Worm (Caenorhabditis elegans): ENCODE results near the gene cku-80.
A peak's percentile ranks its signal among the peaks of the same experiment; 100 is the strongest.

cku-80 gene

DNA sequence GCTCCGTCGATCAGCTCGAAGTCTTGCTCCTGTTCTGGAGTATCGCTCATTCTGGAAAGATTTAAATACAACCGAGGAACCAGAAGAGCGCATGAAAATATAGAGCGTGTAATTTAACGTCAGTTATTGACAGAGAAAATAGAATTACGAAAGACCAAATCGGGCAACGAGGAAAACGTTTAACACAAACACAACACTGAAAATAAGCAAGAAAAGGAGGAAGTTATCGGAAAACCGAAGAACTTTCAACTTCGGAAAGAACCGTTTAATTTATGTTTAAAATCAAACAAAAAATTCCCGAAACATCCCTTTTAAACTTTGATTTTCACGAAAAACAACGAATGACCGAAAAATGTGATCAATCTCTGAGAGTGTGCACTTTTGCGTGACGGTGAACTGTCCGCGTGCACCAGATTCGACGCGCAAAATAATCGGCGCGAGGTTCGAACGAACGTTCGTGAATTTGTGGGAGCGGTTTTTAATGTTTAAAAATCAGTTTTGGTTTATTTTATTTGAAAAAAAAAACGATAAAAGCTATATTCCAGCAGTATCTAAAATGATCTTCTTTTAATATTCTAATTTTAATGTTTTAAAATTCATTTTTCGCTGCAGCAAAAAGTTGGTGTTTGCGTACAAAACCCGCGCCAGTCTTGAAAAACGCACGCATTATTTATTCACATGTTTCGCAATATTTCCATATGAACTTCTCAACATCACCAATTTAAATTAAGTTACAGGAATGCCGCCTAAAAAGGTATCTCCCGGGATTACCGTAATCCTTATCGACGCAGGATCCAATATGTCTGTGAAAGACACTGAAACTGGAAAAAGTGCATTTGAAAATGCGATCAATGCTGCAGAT, at the start of gene cku-80, which contains the start of gene R07E5.7:
cku-80 (plus strand) TSS at position 732 of the 862 bp plus-strand sequence.
R07E5.7 (minus strand) TSS at position 51 of the 862 bp plus-strand sequence.
- TF ChIP-seq nhr-76 (tag; optimal IDR thresholded peaks at IDR 0.05) (no peak), ceh-39 (tag; optimal IDR thresholded peaks at IDR 0.05) (no peak), blmp-1 (tag; optimal IDR thresholded peaks at IDR 0.05) (no peak), ces-1 (GFP tag; optimal IDR thresholded peaks at IDR 0.05) (peak; percentile 30), mep-1 (tag; optimal IDR thresholded peaks at IDR 0.05) (peak; percentile 52), elt-1 (tag; optimal IDR thresholded peaks at IDR 0.05; ENCODE audit: borderline replicate concordance, insufficient read depth) (no peak), ceh-43 (GFP tag; optimal IDR thresholded peaks at IDR 0.05) (no peak), nhr-237 (tag; optimal IDR thresholded peaks at IDR 0.05) (peak; percentile 40), unc-62 (GFP tag; optimal IDR thresholded peaks at IDR 0.05) (no peak), ceh-83 (GFP tag; optimal IDR thresholded peaks at IDR 0.05) (peak; percentile 48), mls-2 (tag; optimal IDR thresholded peaks at IDR 0.05) (no peak), lsy-2 (tag; optimal IDR thresholded peaks at IDR 0.05) (peak; percentile 71), M03D4.4 (tag; optimal IDR thresholded peaks at IDR 0.05) (peak; percentile 6), tbx-8 (GFP tag; optimal IDR thresholded peaks at IDR 0.05) (no peak), mab-5 (tag; optimal IDR thresholded peaks at IDR 0.05) (no peak), lin-13 (tag; optimal IDR thresholded peaks at IDR 0.05) (no peak), sptf-1 (tag; optimal IDR thresholded peaks at IDR 0.05) (no peak)

DNA sequence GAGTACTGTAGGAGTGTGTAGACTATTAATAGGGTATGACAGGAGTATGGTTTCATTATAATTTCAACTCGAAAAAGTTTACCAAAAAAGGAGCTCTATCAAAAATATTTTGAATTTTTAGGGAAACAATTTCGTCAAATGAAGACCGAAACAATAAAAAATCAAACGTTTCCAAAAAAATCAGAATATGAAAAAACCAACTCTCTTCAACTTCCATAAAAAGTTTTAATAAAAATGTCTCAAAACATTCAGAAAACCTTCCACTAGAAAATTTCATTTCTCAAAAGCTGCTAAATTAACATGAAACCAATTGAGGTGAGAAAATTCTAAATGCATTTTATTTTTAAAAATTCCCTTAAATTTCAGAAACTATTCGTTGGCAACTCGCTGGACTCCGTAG, 49.1 kb upstream of the cku-80 start, which contains the start of gene ckb-3:
ckb-3 (plus strand) TSS at position 301 of the 400 bp plus-strand sequence.
- TF ChIP-seq mls-2 (tag; optimal IDR thresholded peaks at IDR 0.05): no peak
- no peak for TF ChIP-seq ztf-11 (tag; optimal IDR thresholded peaks at IDR 0.05)
- TF ChIP-seq zip-8 (tag; optimal IDR thresholded peaks at IDR 0.05): no peak
- TF ChIP-seq tbx-8 (GFP tag; optimal IDR thresholded peaks at IDR 0.05): no peak
- TF ChIP-seq blmp-1 (tag; optimal IDR thresholded peaks at IDR 0.05): no peak
- no peak for TF ChIP-seq unc-39 (tag; optimal IDR thresholded peaks at IDR 0.05)
- TF ChIP-seq sptf-1 (tag; optimal IDR thresholded peaks at IDR 0.05): no peak
- no peak for TF ChIP-seq ceh-43 (GFP tag; optimal IDR thresholded peaks at IDR 0.05)
- no peak for TF ChIP-seq unc-120 (tag; optimal IDR thresholded peaks at IDR 0.05; ENCODE audit: poor library complexity, severe bottlenecking)

ce11 chrIII:4372894-4373293, 46.8 kb upstream of the cku-80 start:
- TF ChIP-seq ceh-83 (GFP tag; optimal IDR thresholded peaks at IDR 0.05): no peak
- TF ChIP-seq lin-13 (tag; optimal IDR thresholded peaks at IDR 0.05): no peak

ce11 chrIII:4374854-4375253, 44.8 kb upstream of the cku-80 start, which contains the start of gene pals-26:
Gene pals-26, plus strand, starts transcription at chrIII:4375154.
- TF ChIP-seq bed-3 (GFP tag; optimal IDR thresholded peaks at IDR 0.05) (no peak), cnd-1 (tag; optimal IDR thresholded peaks at IDR 0.05) (no peak), elt-3 (tag; optimal IDR thresholded peaks at IDR 0.05) (no peak), nhr-237 (tag; optimal IDR thresholded peaks at IDR 0.05) (no peak), mab-5 (tag; optimal IDR thresholded peaks at IDR 0.05) (no peak), blmp-1 (tag; optimal IDR thresholded peaks at IDR 0.05) (no peak), nhr-12 (tag; optimal IDR thresholded peaks at IDR 0.05) (no peak)

ce11 chrIII:4378600-4379293, 40.9 kb upstream of the cku-80 start:
- peak; percentile 79 for TF ChIP-seq M03D4.4 (tag; optimal IDR thresholded peaks at IDR 0.05)
- TF ChIP-seq pha-4 (tag; optimal IDR thresholded peaks at IDR 0.05): peak; percentile 13
- TF ChIP-seq mep-1 (tag; optimal IDR thresholded peaks at IDR 0.05): peak; percentile 33
- peak; percentile 56 for TF ChIP-seq unc-120 (tag; optimal IDR thresholded peaks at IDR 0.05; ENCODE audit: poor library complexity, severe bottlenecking)
- peak; percentile 65 for TF ChIP-seq drap-1 (GFP tag; optimal IDR thresholded peaks at IDR 0.05)
- TF ChIP-seq sem-2 (GFP tag; optimal IDR thresholded peaks at IDR 0.05): peak; percentile 61
- TF ChIP-seq hlh-1 (tag; optimal IDR thresholded peaks at IDR 0.05): peak; percentile 53
- TF ChIP-seq tbx-8 (GFP tag; optimal IDR thresholded peaks at IDR 0.05): peak; percentile 33
- peak; percentile 23 for TF ChIP-seq ceh-43 (GFP tag; optimal IDR thresholded peaks at IDR 0.05)
- TF ChIP-seq mls-2 (tag; optimal IDR thresholded peaks at IDR 0.05): peak; percentile 87
- peak; percentile 13 for TF ChIP-seq lsy-2 (tag; optimal IDR thresholded peaks at IDR 0.05)
- TF ChIP-seq lin-32 (GFP tag; optimal IDR thresholded peaks at IDR 0.05): peak; percentile 10
- TF ChIP-seq ham-2 (GFP tag; optimal IDR thresholded peaks at IDR 0.05): peak; percentile 44
- peak; percentile 69 for TF ChIP-seq sptf-1 (tag; optimal IDR thresholded peaks at IDR 0.05)
- peak; percentile 25 for TF ChIP-seq nhr-2 (tag; optimal IDR thresholded peaks at IDR 0.05)
- TF ChIP-seq cnd-1 (tag; optimal IDR thresholded peaks at IDR 0.05): peak; percentile 66
- peak; percentile 77 for TF ChIP-seq ceh-83 (GFP tag; optimal IDR thresholded peaks at IDR 0.05)
- TF ChIP-seq bed-3 (GFP tag; optimal IDR thresholded peaks at IDR 0.05): peak; percentile 45
- TF ChIP-seq lin-13 (tag; optimal IDR thresholded peaks at IDR 0.05): peak; percentile 10

All from whole organism, mixed stage, embryonic.